Worm (Caenorhabditis elegans) whole organism, dauer: Measurements from ENCODE around the gene parn-1.

ENCODE experiments used
- unc-62 ChIP-seq: sonication (generic microtip); optimal IDR thresholded peaks from 2 replicates; lab custom pipeline; 2017; ENCODE audit warnings: missing biosample characterization, missing genetic modification reagents, missing genetic modification characterization

parn-1 gene

DNA sequence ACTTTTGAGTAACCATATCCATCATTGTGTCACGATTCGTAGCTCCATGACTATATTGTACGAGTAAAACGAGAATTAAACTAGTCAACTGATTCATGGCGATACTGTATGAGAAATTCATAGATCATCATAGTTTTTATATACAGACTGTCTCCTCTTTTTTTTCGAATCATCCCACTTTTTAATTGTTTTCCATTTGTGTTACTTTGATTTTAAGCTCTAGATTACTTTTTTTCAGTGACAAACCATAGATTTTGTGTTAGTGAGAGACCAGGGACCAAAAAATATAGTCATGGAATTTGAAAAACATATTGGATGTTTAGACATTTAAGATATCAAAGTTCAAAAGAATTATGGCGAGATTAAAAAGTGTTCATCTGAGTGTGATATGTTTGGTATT lies 16.9 kb upstream of the parn-1 start, which contains the start of gene R11D1.3:
Gene R11D1.3, minus strand, starts transcription at position 101 of the 400 bp plus-strand sequence.
- TF ChIP-seq unc-62 (GFP tag; lab: Kevin White, UChicago) = no peak

DNA sequence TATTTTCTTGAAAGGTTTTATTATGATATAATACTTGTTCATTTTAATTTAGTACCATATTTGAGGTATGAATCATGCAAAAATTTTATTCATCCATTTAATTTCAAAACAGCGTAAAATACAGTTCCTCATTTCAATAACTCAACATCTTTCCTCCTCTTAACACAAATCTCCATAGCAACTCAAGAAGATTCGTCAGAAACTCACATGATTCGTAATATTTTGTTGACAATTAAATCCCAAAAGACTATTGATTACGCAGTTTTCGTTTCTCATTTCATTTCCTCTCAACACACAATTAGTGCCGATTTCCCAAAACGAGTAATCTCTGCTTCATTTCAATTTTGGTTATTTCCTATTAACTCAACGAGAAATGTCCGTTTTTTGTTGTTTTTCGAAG lies 13.2 kb upstream of the parn-1 start, which contains the start of gene R11D1.2:
Gene R11D1.2, plus strand, starts transcription at position 301 of the 400 bp plus-strand sequence.
- no peak for TF ChIP-seq unc-62 (GFP tag; lab: Kevin White, UChicago)

DNA sequence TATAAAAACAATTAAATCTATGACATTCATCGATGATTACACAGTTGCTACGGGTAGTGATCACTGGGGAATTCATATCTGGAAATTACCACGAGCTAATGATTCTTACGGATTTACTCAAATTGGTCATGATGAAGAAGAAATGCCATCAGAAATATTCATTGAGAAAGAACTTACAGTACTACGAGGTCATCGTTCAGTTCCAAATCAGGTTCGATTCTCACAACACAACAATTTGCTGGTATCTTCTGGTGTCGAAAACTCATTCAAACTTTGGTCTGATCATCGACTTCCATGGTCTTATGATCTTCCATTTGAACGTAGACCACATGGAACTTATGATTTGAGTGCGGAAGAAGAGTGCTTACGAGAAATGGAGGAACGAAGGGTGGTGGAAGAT lies 11.5 kb upstream of the parn-1 start:
- no peak for TF ChIP-seq unc-62 (GFP tag; lab: Kevin White, UChicago)

DNA sequence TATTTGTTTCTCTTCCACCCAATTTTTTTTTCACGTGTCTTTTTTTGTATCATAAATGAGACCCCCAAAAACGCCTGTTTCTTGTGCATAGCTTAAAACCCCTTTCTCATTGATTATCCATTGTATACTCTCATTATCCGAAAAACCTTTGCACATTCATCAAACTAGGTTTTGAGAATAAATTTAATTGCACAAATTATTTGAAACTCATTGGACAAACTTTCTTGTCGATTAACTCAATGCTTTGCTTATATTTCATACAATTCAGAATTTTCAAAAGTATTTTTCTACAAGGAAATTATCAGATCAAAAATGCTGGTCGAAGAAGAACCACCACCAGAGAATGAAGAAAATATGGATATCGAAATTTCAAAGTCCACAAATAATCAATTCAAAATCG lies 9.0 kb upstream of the parn-1 start, which contains the start of gene R11D1.1:
Gene R11D1.1, plus strand, starts transcription at position 301 of the 400 bp plus-strand sequence.
- TF ChIP-seq unc-62 (GFP tag; lab: Kevin White, UChicago) = no peak

DNA sequence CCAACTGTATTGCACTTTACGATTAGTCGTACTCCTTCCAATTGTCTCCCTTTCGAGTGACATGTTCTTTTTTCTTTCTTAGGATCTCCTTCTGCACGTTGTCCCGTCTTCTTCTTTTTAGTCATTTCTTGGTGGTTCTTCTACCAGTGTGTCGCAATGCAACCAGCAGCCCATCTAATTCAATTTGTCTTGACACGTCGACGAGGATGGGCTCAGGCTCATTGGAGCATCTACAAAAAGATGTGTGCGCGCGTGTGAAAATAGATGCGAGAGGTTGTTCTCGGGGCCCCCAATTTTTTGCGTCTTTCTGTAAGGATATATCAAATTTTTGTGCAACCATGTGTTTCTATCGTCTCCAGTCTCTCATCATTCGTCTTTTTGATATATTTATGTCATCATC lies 6.6 kb upstream of the parn-1 start:
- no peak for TF ChIP-seq unc-62 (GFP tag; lab: Kevin White, UChicago)

DNA sequence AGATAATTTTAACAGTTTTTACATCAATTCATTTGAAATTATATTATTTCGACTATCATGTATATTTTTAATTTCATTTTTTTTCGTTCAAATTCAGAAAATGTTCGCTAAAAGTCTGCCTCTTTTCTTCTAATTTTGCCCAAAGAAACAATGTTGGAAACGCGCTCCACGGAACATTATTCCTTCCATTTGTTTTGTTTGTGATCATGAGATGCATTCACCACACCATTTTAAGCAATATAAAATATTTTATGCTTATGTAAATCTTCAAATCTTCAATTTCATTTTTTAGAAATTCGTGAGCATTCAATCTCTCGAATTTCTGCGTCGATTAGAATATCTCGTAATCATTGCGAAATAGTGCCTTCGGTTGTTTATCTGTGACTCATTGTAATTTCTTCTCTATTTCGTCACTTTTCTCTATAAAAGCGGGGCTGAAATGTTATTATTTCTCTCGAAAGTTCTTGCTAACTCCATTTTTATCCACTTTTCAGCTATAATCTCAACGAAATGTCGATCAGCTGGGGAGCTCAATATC lies 2.4 kb upstream of the parn-1 start, which contains the start of gene istr-1:
Gene istr-1, plus strand, starts transcription at position 495 of the 538 bp plus-strand sequence.
- TF ChIP-seq unc-62 (GFP tag; lab: Kevin White, UChicago) = no peak

DNA sequence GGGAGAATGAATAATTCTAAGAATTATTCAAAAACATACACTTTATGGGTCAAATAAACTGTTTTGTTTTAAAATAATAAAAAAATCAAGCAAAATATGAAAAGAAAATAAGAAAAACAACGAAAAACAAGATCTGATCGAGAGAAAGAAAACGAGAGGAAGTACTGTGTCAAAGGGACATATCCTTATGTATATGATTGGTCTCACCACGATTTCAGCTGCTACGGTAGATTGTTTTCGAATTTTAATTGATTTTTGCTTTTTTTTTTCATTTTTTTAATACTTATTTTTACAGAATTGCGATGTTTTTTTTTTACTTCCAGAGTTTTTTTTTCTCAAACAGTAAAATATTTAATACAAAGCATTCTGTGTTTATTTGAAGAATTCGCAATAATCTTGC lies 1.7 kb upstream of the parn-1 start:
- TF ChIP-seq unc-62 (GFP tag; lab: Kevin White, UChicago) = no peak

DNA sequence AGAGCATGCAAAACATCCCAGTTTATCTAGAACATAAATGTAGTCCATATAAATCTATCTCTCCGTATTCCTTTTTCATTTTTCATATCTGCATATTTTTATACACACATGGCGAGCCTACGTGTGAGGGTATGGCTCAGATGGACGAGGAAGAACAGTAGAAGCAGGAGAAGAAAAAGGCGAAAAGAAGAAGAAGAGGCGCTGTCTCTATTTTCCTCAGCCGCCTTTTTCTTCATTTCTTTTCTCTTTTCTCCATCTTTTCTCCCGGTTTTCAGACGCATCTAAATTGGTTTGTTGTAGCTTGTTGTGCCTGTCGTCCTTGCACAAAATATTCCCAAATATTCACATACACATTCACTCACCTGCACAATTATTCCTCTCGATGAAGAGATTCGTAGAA lies 913 bp upstream of the parn-1 start, which contains the start of gene K10C8.4:
Gene K10C8.4, plus strand, starts transcription at position 301 of the 400 bp plus-strand sequence.
- TF ChIP-seq unc-62 (GFP tag; lab: Kevin White, UChicago) = no peak

DNA sequence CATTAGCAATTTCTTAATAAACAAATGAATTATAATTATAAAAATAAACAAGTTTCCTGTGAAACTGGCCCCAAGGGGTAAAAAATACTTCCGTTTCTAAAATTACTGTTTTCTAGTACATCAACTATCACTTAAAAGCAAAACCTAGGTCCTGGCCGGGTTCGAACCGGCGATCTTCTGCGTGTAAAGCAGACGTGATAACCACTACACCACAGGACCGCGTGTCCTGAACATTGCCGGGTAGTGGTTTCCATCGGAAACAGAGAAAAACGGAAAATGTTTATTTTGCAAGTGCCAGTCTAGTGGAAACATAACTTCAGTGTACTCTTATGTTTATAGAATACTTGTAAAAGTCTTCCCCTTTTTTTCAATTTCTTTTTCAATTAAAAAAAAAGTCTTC lies 11.8 kb downstream of the parn-1 start:
- no peak for TF ChIP-seq unc-62 (GFP tag; lab: Kevin White, UChicago)

DNA sequence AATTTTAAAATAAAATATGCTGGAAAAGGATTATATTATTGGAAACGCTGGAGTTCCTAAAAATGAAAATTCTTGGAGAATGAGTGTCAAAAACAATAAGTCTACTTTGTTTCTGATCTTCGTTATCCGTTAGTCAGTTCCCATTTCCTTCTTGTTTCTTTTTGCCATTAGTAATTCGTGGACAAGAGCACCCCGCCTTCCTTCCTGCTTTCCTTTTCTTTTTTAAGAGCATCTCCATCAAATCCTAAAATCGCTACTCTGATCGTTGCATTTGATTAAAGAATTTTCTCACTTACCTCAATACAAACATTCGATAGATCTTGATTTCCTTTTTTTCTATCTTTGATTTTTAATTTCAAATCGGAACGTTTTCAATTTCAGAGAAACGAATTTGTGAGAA lies 15.2 kb downstream of the parn-1 start, which contains the start of gene frpr-15:
Gene frpr-15, plus strand, starts transcription at position 301 of the 400 bp plus-strand sequence.
- no peak for TF ChIP-seq unc-62 (GFP tag; lab: Kevin White, UChicago)

DNA sequence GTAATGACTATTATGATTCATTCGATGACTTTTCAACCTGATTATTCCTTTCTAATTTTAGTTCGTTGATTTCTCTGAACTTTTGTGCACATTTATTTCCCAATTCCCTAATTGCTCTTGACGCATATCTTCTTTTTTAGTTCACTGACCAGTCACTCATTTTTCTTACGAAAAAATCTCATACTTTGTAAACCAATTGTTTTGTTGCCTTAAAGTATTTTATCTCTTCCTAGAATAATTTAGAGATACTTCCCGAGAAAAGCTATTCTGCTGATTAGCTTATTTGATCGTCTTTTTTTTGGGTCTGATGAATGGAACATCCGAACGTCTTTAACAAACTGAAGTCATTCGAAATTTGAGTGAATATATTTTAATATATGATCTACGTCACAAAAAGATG lies 15.8 kb downstream of the parn-1 start:
- no peak for TF ChIP-seq unc-62 (GFP tag; lab: Kevin White, UChicago)

DNA sequence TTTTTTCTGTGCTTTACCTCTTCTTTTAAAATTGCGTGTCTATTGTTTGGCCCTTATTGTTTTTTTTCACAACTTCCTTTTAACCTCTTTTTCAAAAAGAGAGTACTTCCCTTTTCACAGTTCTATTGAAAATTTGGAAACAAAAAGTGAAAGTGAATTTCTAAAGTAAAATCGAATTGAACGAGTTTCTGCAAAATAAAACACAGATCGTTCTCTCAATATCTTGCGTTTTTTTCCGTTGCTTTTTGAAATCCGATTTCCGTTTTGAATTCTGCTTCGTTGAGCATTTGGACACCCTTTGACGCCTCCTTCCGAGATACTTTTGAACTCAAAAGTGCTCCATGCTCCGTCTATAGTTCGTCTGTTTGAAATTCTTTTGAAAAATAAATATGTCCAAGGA lies 18.8 kb downstream of the parn-1 start:
- TF ChIP-seq unc-62 (GFP tag; lab: Kevin White, UChicago) = no peak

DNA sequence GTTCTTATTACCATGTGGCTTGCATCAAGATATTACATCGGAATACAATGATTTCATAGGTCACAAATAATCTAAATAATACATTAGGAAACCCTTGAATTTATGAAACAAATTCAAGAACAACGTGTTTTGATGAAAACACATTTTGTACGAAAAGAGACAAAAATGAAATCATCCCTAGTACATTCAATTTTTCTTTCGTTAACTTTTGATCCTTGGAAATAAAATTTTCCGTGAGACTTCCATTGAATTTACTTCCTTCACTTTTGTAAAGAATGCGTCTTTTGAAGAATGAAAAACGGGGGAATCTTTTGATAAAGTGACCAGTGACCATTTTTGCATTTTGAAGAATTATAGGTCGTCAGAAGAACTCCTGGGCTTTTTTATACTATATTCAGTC lies 21.3 kb downstream of the parn-1 start:
- TF ChIP-seq unc-62 (GFP tag; lab: Kevin White, UChicago) = no peak

DNA sequence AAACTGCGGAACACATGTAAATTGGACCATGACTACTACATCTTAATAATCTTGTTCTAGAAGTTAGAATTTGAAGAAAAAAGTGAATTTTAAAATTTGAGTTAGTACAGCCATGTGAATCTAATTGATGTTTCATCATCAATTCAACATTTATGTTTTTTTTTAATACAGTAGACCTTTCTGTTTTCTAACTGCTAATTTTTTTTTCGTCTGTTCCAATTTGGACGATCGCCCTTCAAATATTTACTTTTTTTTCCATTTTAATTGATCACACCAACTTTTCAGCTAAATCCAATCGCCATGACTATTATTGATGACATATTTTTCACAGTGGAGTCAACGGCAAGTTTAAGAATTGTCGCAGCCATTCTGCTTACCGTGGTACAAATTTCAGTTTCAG lies 24.4 kb downstream of the parn-1 start, which contains the start of gene srx-116:
Gene srx-116, plus strand, starts transcription at position 301 of the 400 bp plus-strand sequence.
- no peak for TF ChIP-seq unc-62 (GFP tag; lab: Kevin White, UChicago)

DNA sequence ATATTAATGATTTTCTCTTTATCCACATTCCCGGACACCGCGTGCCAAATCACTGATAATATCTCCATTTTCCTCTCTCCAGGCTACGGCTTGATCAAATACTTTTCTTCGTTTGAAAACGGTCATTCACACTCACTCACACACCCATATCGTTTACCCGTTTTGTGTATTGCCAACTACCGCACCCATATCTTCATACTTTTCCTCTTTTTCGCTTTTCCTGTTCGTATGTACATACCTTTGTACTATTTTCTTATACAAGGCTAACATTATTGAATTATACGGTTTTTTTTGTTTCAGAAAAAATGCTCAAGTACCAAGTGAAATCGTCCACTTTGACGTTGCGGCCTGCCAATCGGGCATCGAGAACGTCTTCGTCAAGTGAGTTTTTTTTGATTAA lies 27.1 kb downstream of the parn-1 start, which contains the start of gene W05B10.4:
Gene W05B10.4, plus strand, starts transcription at position 301 of the 400 bp plus-strand sequence.
- no peak for TF ChIP-seq unc-62 (GFP tag; lab: Kevin White, UChicago)

DNA sequence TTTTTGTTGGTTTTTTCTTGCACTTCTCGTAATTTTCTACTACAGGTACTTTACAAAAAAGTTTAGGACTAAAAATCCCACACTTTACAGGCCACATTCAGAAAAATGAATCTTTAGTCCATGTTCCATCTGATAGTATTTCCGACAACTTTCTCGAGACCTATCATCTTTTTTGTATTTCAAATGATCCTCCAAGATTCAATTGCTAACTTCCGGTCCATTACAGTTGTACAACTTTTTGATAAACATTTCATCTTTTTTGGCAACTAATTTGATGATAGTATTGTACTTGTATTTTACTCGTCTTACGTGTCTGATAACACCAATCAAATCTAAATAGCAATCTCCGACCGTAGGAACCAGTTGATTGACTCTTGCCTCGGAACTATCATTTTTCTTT lies 27.7 kb downstream of the parn-1 start:
- no peak for TF ChIP-seq unc-62 (GFP tag; lab: Kevin White, UChicago)

DNA sequence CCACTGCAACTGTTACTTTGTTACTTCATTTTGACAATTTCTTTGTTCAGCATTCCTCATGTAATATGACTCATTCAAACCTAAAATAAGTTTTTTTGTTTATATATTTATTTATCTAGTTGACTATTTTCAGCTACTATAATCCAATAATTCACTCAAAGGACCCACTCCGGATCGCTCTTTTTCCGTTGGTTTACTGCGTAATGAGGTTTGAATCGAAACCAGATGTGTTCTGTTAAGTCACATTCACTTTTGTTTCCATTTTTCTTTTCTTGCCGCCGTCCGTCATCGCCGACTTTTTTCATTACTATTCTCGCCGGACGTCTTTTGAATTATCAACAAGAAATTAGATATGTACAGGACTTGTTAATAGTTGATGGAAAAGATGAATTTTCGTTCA lies 31.7 kb downstream of the parn-1 start:
- TF ChIP-seq unc-62 (GFP tag; lab: Kevin White, UChicago) = no peak
